Worm (Caenorhabditis elegans): ENCODE results near the gene str-205.

DNA sequence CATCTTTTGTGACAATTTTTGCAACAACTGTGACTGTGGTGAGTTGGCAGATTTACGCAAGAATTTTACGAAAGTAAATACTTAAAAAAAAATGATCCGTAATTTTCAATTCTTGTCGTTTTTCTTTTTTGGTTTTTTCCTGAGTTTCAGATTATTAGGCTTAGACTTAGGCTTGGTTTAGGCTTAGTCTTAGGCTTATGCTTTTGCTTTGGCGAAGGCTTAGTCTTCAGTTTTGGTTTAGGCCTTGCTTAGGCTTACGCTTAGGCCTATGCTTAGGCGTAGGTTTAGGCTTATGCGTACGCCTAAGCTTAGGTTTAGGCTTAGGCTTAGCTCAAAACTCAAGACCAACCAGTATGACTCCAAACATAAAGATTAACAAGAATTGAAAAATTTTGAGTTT, 27.9 kb upstream of the str-205 start:
- no peak for TF ChIP-seq mls-2 (tag; optimal IDR thresholded peaks at IDR 0.05)
- no peak for TF ChIP-seq nhr-237 (tag; optimal IDR thresholded peaks at IDR 0.05)
- TF ChIP-seq lin-13 (tag; optimal IDR thresholded peaks at IDR 0.05): no peak
- TF ChIP-seq unc-62 (GFP tag; optimal IDR thresholded peaks at IDR 0.05): no peak
- TF ChIP-seq pha-4 (tag; optimal IDR thresholded peaks at IDR 0.05): no peak
